Worm (Caenorhabditis elegans): ENCODE results near the gene nhr-10.

Gene nhr-10

ce11 chrIII:7122860-7123259 lies 7.6 kb upstream of the nhr-10 start, which contains the start of the genes B0280.9 and rpia-1 (continued):
- TF ChIP-seq lin-14 (GFP tag; optimal IDR thresholded peaks at IDR 0.05) (peak; percentile 37), lsy-2 (tag; optimal IDR thresholded peaks at IDR 0.05) (peak; percentile 90 to 97), dpl-1 (GFP tag; optimal IDR thresholded peaks at IDR 0.05) (peak in 2 of 3 experiments; percentile 32 to 48), mab-9 (GFP tag; IDR thresholded peaks at IDR 0.05) (no peak), alr-1 (tag; optimal IDR thresholded peaks at IDR 0.05; ENCODE audit: borderline replicate concordance) (no peak), nhr-12 (tag; optimal IDR thresholded peaks at IDR 0.05) (no peak), sptf-1 (tag; optimal IDR thresholded peaks at IDR 0.05) (no peak), fos-1 (tag; optimal IDR thresholded peaks at IDR 0.05) (no peak), nhr-71 (tag; optimal IDR thresholded peaks at IDR 0.05) (peak; percentile 22), pag-3 (tag; optimal IDR thresholded peaks at IDR 0.05; ENCODE audit: borderline replicate concordance, insufficient read depth) (no peak), Y116A8C.19 (tag; optimal IDR thresholded peaks at IDR 0.05; ENCODE audit: borderline replicate concordance) (no peak), hlh-17 (GFP tag; optimal IDR thresholded peaks at IDR 0.05; ENCODE audit: borderline replicate concordance) (no peak), hpl-2 (GFP tag; optimal IDR thresholded peaks at IDR 0.05) (no peak), nhr-85 (tag) (no peak), isw-1 (GFP tag; IDR thresholded peaks at IDR 0.05) (no peak), unc-98 (GFP tag; IDR thresholded peaks at IDR 0.05) (no peak), elt-2 (tag; optimal IDR thresholded peaks at IDR 0.05) (peak; percentile 47), unc-62 (GFP tag; optimal IDR thresholded peaks at IDR 0.05) (no peak), unc-130 (tag; optimal IDR thresholded peaks at IDR 0.05) (no peak), rnt-1 (tag; optimal IDR thresholded peaks at IDR 0.05) (peak; percentile 10), nhr-76 (tag; optimal IDR thresholded peaks at IDR 0.05) (no peak), blmp-1 (tag; optimal IDR thresholded peaks at IDR 0.05) (peak; percentile 1), fkh-8 (tag; optimal IDR thresholded peaks at IDR 0.05) (no peak), skn-1 (tag; optimal IDR thresholded peaks at IDR 0.05) (no peak), C34B4.2 (tag; optimal IDR thresholded peaks at IDR 0.05) (no peak), unc-30 (tag; optimal IDR thresholded peaks at IDR 0.05) (no peak), nhr-20 (tag; optimal IDR thresholded peaks at IDR 0.05) (no peak), ceh-82 (tag; optimal IDR thresholded peaks at IDR 0.05) (peak in 1 of 3 experiments; percentile 27), lin-35 (GFP tag; optimal IDR thresholded peaks at IDR 0.05) (peak; percentile 37 to 71), ztf-4 (tag; optimal IDR thresholded peaks at IDR 0.05) (no peak), zag-1 (tag; optimal IDR thresholded peaks at IDR 0.05) (no peak), ces-1 (GFP tag; optimal IDR thresholded peaks at IDR 0.05) (no peak), hlh-4 (tag; optimal IDR thresholded peaks at IDR 0.05) (no peak), C16A3.4 (tag; optimal IDR thresholded peaks at IDR 0.05) (peak; percentile 21), irx-1 (tag; optimal IDR thresholded peaks at IDR 0.05) (no peak), C04F5.9 (tag; optimal IDR thresholded peaks at IDR 0.05) (no peak), egl-27 (tag; optimal IDR thresholded peaks at IDR 0.05) (no peak), mef-2 (tag; optimal IDR thresholded peaks at IDR 0.05) (no peak), nhr-84 (tag; optimal IDR thresholded peaks at IDR 0.05) (no peak), tlp-1 (tag; optimal IDR thresholded peaks at IDR 0.05) (no peak), lin-39 (tag; optimal IDR thresholded peaks at IDR 0.05) (no peak), ets-5 (GFP tag; IDR thresholded peaks at IDR 0.05) (no peak), dsc-1 (tag; optimal IDR thresholded peaks at IDR 0.05) (no peak), aly-2 (tag; optimal IDR thresholded peaks at IDR 0.05) (no peak), snu-23 (GFP tag; optimal IDR thresholded peaks at IDR 0.05) (peak; percentile 43), nhr-90 (tag; optimal IDR thresholded peaks at IDR 0.05; ENCODE audit: poor library complexity) (no peak), ama-1 (optimal IDR thresholded peaks at IDR 0.05) (no peak), ceh-8 (GFP tag; optimal IDR thresholded peaks at IDR 0.05) (no peak), zip-4 (GFP tag; optimal IDR thresholded peaks at IDR 0.05) (no peak), lin-13 (GFP tag; optimal IDR thresholded peaks at IDR 0.05) (no peak), lir-3 (tag; optimal IDR thresholded peaks at IDR 0.05; ENCODE audit: poor library complexity) (no peak), elt-3 (tag; optimal IDR thresholded peaks at IDR 0.05) (no peak), mep-1 (tag; optimal IDR thresholded peaks at IDR 0.05) (no peak), sox-4 (tag; optimal IDR thresholded peaks at IDR 0.05) (no peak)
